Worm (Caenorhabditis elegans): ENCODE results near the gene fbxa-14.

ce11 chrIII:1284584-1285046 is 39.8 kb downstream of the fbxa-14 start, which contains the start of gene fbxa-37:
- no peak for TF ChIP-seq F13H6.1 (tag; optimal IDR thresholded peaks at IDR 0.05)
- TF ChIP-seq ceh-31 (tag; optimal IDR thresholded peaks at IDR 0.05), result no peak
- no peak for TF ChIP-seq elt-2 (tag; optimal IDR thresholded peaks at IDR 0.05)
- TF ChIP-seq ztf-16 (tag; optimal IDR thresholded peaks at IDR 0.05), result no peak
- TF ChIP-seq rnt-1 (tag; optimal IDR thresholded peaks at IDR 0.05), result no peak

All from whole organism, late embryonic.